Fruit fly (Drosophila melanogaster) whole organism, pupa: ENCODE results near the gene Fer1.

Experiments
- CG12605 ChIP-seq: fragments of 200-800 bp; sonication (Bioruptor generic); IDR thresholded peaks from 2 replicates; pipeline ENCODE4 v1.3.6; 2022; ENCODE audit warnings: missing biosample characterization, missing genetic modification characterization
- CG13204 ChIP-seq: fragments of 200-800 bp; sonication (Bioruptor generic); optimal IDR thresholded peaks from 2 replicates; lab custom pipeline; 2018; ENCODE audit warnings: missing biosample characterization, mild to moderate bottlenecking, missing genetic modification characterization, moderate library complexity
- CG14655 ChIP-seq: fragments of 200-800 bp; sonication (Bioruptor generic); optimal IDR thresholded peaks from 3 replicates; lab custom pipeline; 2017; ENCODE audit warnings: mild to moderate bottlenecking, missing biosample characterization, missing genetic modification reagents, missing genetic modification characterization
- CG15710 ChIP-seq: fragments of 200-800 bp; sonication (Bioruptor generic); optimal IDR thresholded peaks from 2 replicates; lab custom pipeline; 2018; ENCODE audit warnings: missing biosample characterization, mild to moderate bottlenecking, missing genetic modification characterization, moderate library complexity
- CG17806 ChIP-seq: fragments of 200-800 bp; sonication (Bioruptor generic); optimal IDR thresholded peaks from 2 replicates; lab custom pipeline; 2018; ENCODE audit warnings: missing biosample characterization, mild to moderate bottlenecking, missing genetic modification characterization, moderate library complexity
- CG32121 ChIP-seq: fragments of 200-800 bp; sonication (Bioruptor generic); IDR thresholded peaks from 2 replicates; pipeline ENCODE4 v1.3.6; 2022; ENCODE audit warnings: missing biosample characterization, missing genetic modification characterization
- CG34367 ChIP-seq: fragments of 200-800 bp; sonication (Bioruptor generic); optimal IDR thresholded peaks from 2 replicates; lab custom pipeline; 2018; ENCODE audit warnings: missing biosample characterization, mild to moderate bottlenecking, missing genetic modification characterization
- CG4496 ChIP-seq: fragments of 200-800 bp; sonication (Bioruptor generic); IDR thresholded peaks from 3 replicates; pipeline ENCODE4 v1.3.6; 2022; ENCODE audit warnings: missing biosample characterization, missing genetic modification characterization
- CG8159 ChIP-seq: fragments of 200-800 bp; sonication (Bioruptor generic); optimal IDR thresholded peaks from 3 replicates; lab custom pipeline; 2018; ENCODE audit warnings: missing biosample characterization, mild to moderate bottlenecking, missing genetic modification characterization, moderate library complexity
- CG8301 ChIP-seq: fragments of 200-800 bp; sonication (Bioruptor generic); optimal IDR thresholded peaks from 2 replicates; lab custom pipeline; 2018; ENCODE audit warnings: missing biosample characterization, mild to moderate bottlenecking, missing genetic modification characterization
- CG9948 ChIP-seq: fragments of 200-800 bp; sonication (Bioruptor generic); optimal IDR thresholded peaks from 2 replicates; lab custom pipeline; 2018; ENCODE audit warnings: missing biosample characterization, mild to moderate bottlenecking, missing genetic modification characterization, moderate library complexity
- D1 ChIP-seq: fragments of 200-800 bp; sonication (Bioruptor generic); optimal IDR thresholded peaks from 2 replicates; lab custom pipeline; 2018; ENCODE audit warnings: missing biosample characterization, mild to moderate bottlenecking, missing genetic modification characterization, moderate library complexity
- EcR ChIP-seq: fragments of 200-800 bp; sonication (Bioruptor generic); optimal IDR thresholded peaks from 3 replicates; lab custom pipeline; 2019; ENCODE audit warnings: missing biosample characterization, missing genetic modification characterization, mild to moderate bottlenecking, moderate library complexity, missing genetic modification reagents
- Ets98B ChIP-seq: fragments of 200-800 bp; sonication (Bioruptor generic); IDR thresholded peaks from 2 replicates; pipeline ENCODE4 v1.3.6; 2022; ENCODE audit warnings: missing biosample characterization, missing genetic modification characterization
- Pif1A ChIP-seq: fragments of 200-800 bp; sonication (Bioruptor generic); optimal IDR thresholded peaks from 3 replicates; lab custom pipeline; 2016; ENCODE audit warnings: missing biosample characterization, missing genetic modification characterization
- Pif1B ChIP-seq: fragments of 200-800 bp; sonication (Bioruptor generic); optimal IDR thresholded peaks from 3 replicates; lab custom pipeline; 2016; ENCODE audit warnings: missing biosample characterization, missing genetic modification characterization
- Snoo ChIP-seq: fragments of 200-800 bp; sonication (Bioruptor generic); optimal IDR thresholded peaks from 3 replicates; lab custom pipeline; 2017; ENCODE audit warnings: missing biosample characterization, mild to moderate bottlenecking, missing genetic modification characterization, inconsistent platforms
- fd96Ca ChIP-seq: fragments of 200-800 bp; sonication (Bioruptor generic); IDR thresholded peaks from 3 replicates; pipeline ENCODE4 v1.3.6; 2022; ENCODE audit warnings: missing biosample characterization, missing genetic modification characterization
- gl ChIP-seq: fragments of 200-800 bp; sonication (Bioruptor generic); optimal IDR thresholded peaks from 2 replicates; lab custom pipeline; 2018; ENCODE audit warnings: missing biosample characterization, mild to moderate bottlenecking, missing genetic modification characterization
- rn ChIP-seq: fragments of 200-800 bp; sonication (Bioruptor generic); IDR thresholded peaks from 2 replicates; pipeline ENCODE4 v1.3.6; 2022; ENCODE audit warnings: missing biosample characterization, missing genetic modification characterization

The Fer1 gene

dm6 chr3R:7134715-7135505, 1.1 kb upstream of the Fer1 start:
- no peak for TF ChIP-seq EcR (GFP tag; lab: Kevin White, UChicago)
- no peak for TF ChIP-seq CG13204 (GFP tag; lab: Kevin White, UChicago)
- no peak for TF ChIP-seq CG9948
- TF ChIP-seq D1 (tag; lab: Kevin White, UChicago) = no peak
- no peak for TF ChIP-seq CG12605 (GFP tag; lab: Robert Waterston, UW)
- no peak for TF ChIP-seq CG32121 (GFP tag; lab: Robert Waterston, UW)
- TF ChIP-seq CG4496 (GFP tag; lab: Robert Waterston, UW) = no peak
- no peak for TF ChIP-seq CG15710
- no peak for TF ChIP-seq fd96Ca (GFP tag; lab: Robert Waterston, UW)

dm6 chr3R:7137207-7137606, 1.2 kb downstream of the Fer1 start:
- TF ChIP-seq CG17806 (tag; lab: Kevin White, UChicago) = no peak
- TF ChIP-seq CG8159 (tag; lab: Kevin White, UChicago) = no peak
- no peak for TF ChIP-seq gl (tag; lab: Kevin White, UChicago)
- no peak for TF ChIP-seq rn
- no peak for TF ChIP-seq CG13204 (GFP tag; lab: Kevin White, UChicago)
- TF ChIP-seq fd96Ca (GFP tag; lab: Robert Waterston, UW) = no peak
- TF ChIP-seq CG14655 (GFP tag; lab: Kevin White, UChicago) = no peak
- TF ChIP-seq CG12605 (GFP tag; lab: Robert Waterston, UW) = no peak
- TF ChIP-seq Ets98B (GFP tag; lab: Robert Waterston, UW) = no peak
- TF ChIP-seq CG15710 = no peak
- TF ChIP-seq CG8301 (tag; lab: Kevin White, UChicago) = no peak
- TF ChIP-seq CG4496 (GFP tag; lab: Robert Waterston, UW) = no peak
- no peak for TF ChIP-seq Snoo (tag; lab: Kevin White, UChicago)
- no peak for TF ChIP-seq CG34367
- no peak for TF ChIP-seq CG9948
- no peak for TF ChIP-seq EcR (GFP tag; lab: Kevin White, UChicago)
- no peak for TF ChIP-seq Pif1B (GFP tag; lab: Kevin White, UChicago)
- TF ChIP-seq D1 (tag; lab: Kevin White, UChicago) = no peak
- no peak for TF ChIP-seq Pif1A

DNA sequence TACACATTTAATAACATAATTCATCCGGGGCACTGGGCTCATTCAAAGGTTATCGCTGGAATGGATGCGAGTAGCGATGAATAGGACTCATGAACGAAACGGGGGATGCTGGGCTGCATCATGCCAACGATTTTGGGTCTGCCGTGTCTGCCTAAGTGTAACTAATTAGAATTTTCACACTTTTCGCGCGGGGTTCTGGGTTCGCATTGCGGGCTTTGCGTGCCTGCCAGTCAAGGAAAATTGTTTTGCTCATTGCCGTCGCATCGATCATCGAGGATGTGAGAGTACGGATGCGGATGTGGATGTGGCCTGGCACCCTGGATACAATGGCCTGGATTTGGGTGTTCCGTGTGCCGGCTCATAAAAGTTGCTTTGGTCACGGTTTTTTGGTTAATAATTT, 2.1 kb downstream of the Fer1 start:
- TF ChIP-seq CG13204 (GFP tag; lab: Kevin White, UChicago) = no peak
- TF ChIP-seq CG17806 (tag; lab: Kevin White, UChicago) = no peak
- TF ChIP-seq CG34367 = no peak

dm6 chr3R:7139188-7140038, 3.4 kb downstream of the Fer1 start:
- TF ChIP-seq Pif1B (GFP tag; lab: Kevin White, UChicago) = no peak
- no peak for TF ChIP-seq Ets98B (GFP tag; lab: Robert Waterston, UW)
- no peak for TF ChIP-seq CG12605 (GFP tag; lab: Robert Waterston, UW)
- TF ChIP-seq CG17806 (tag; lab: Kevin White, UChicago) = no peak
- TF ChIP-seq EcR (GFP tag; lab: Kevin White, UChicago) = no peak
- TF ChIP-seq CG4496 (GFP tag; lab: Robert Waterston, UW) = no peak
- no peak for TF ChIP-seq fd96Ca (GFP tag; lab: Robert Waterston, UW)
- no peak for TF ChIP-seq Snoo (tag; lab: Kevin White, UChicago)
- TF ChIP-seq Pif1A = no peak
- TF ChIP-seq CG34367 = no peak

DNA sequence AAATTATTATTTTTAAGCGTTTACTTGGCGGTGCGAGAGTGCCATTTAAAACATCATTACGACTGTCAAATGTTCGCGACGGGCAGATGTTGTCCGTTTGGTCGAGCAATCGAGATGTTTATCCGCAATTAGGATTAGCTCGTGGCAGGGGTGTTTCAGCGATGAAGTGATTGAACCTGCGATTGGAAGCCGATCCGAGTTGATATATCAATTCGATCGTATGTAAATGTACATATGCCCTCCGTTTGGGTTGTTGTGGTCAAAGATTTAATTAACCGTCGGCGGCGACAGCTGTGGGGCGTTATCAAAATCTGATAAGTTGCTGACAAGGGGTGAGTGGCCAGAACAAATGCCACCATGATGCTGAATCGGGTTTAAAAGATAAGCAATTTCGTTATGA, 6.6 kb downstream of the Fer1 start:
- TF ChIP-seq CG17806 (tag; lab: Kevin White, UChicago) (no peak), Pif1B (GFP tag; lab: Kevin White, UChicago) (no peak), CG12605 (GFP tag; lab: Robert Waterston, UW) (no peak), EcR (GFP tag; lab: Kevin White, UChicago) (no peak), CG8301 (tag; lab: Kevin White, UChicago) (no peak)
- TF ChIP-seq, all 21 proteins: peak for 0

DNA sequence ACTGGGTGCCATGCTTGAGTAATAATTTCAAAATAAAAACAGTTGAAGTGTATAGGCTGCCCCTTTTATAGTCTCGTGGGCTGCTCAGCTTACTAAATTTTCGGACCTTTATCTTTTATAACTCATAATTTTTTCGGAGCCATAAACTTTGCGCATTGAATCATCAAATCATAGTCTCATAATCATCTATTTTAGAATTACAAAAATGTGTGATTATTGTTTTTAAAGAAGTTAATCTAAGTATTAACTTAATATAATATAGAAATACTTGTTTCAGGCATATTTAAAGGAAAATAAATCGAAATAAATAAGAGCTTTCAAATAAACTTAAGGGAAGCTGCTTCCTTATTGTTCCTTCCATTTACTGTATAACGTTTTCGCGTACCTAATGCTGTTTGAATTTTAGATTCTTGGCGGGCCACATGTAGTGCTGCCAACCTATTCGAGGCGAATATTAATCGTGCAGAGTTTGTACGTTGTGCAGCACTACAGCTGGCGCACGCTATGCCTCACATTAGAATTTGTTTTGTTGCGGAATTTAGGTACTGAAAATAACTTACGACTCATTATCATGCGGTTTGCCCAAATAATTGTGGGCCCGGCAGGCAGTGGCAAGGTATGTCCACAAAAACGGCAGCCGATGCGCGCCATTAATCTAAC, 8.4 kb downstream of the Fer1 start, which contains the start of the genes CG14610 and CG2656:
CG14610 (minus strand) TSS at position 51 of the 660 bp plus-strand sequence.
CG2656 (plus strand) TSS at position 480 of the 660 bp plus-strand sequence.
- TF ChIP-seq CG17806 (tag; lab: Kevin White, UChicago) (no peak), Ets98B (GFP tag; lab: Robert Waterston, UW) (no peak; the same call in 1 of the 2 replicates), CG32121 (GFP tag; lab: Robert Waterston, UW) (peak; percentile 34; the same call in 1 of the 2 replicates), Snoo (tag; lab: Kevin White, UChicago) (peak; percentile 50), CG15710 (no peak), D1 (tag; lab: Kevin White, UChicago) (peak; percentile 57), rn (no peak), CG8159 (tag; lab: Kevin White, UChicago) (no peak), CG14655 (GFP tag; lab: Kevin White, UChicago) (no peak), CG9948 (no peak), CG4496 (GFP tag; lab: Robert Waterston, UW) (no peak; the same call in 1 of the 3 replicates), Pif1A (no peak), CG34367 (no peak)
